Fruit fly (Drosophila melanogaster): Measurements from ENCODE around the gene laza.

Gene laza

dm6 chr3L:22460428-22460827, 503 bp downstream of the laza start:
- no peak for TF ChIP-seq noc (tag; optimal IDR thresholded peaks at IDR 0.05)

- TF ChIP-seq noc (tag; optimal IDR thresholded peaks at IDR 0.05): no peak
These were observed 1.9 kb downstream of the laza start for dm6 chr3L:22458898-22459524.

dm6 chr3L:22458271-22458670, 2.7 kb downstream of the laza start:
- no peak for TF ChIP-seq noc (tag; optimal IDR thresholded peaks at IDR 0.05)

dm6 chr3L:22455953-22456488, 4.9 kb downstream of the laza start:
- no peak for TF ChIP-seq noc (tag; optimal IDR thresholded peaks at IDR 0.05)

- no peak for TF ChIP-seq noc (tag; optimal IDR thresholded peaks at IDR 0.05)
These were observed 6.6 kb downstream of the laza start, which contains the start of gene CG11449 for dm6 chr3L:22454368-22454767. Gene CG11449, plus strand, starts transcription at chr3L:22454373.

dm6 chr3L:22437111-22437510, 23.8 kb downstream of the laza start:
- no peak for TF ChIP-seq noc (tag; optimal IDR thresholded peaks at IDR 0.05)

- TF ChIP-seq noc (tag; optimal IDR thresholded peaks at IDR 0.05): no peak
These were observed 36.2 kb downstream of the laza start for dm6 chr3L:22424711-22425110.

dm6 chr3L:22420603-22421308, 40.2 kb downstream of the laza start:
- TF ChIP-seq noc (tag; optimal IDR thresholded peaks at IDR 0.05): no peak

- no peak for TF ChIP-seq noc (tag; optimal IDR thresholded peaks at IDR 0.05)
These were observed 44.8 kb downstream of the laza start for dm6 chr3L:22416108-22416507.

Measured in whole organism, larva.